Fruit fly (Drosophila melanogaster): ENCODE results near the gene CG15211.

CG15211 gene

dm6 chrX:10825349-10826129, 53.2 kb downstream of the CG15211 start (continued):
- TF ChIP-seq Mad (GFP tag; optimal IDR thresholded peaks at IDR 0.05) (no peak), CG15514 (GFP tag; optimal IDR thresholded peaks at IDR 0.05) (no peak), oc (tag; optimal IDR thresholded peaks at IDR 0.05) (peak; percentile 28), crol (GFP tag; IDR thresholded peaks at IDR 0.05) (peak; percentile 87), Dad (GFP tag; optimal IDR thresholded peaks at IDR 0.05) (no peak), CG11398 (GFP tag; optimal IDR thresholded peaks at IDR 0.05) (no peak), bcd (GFP tag; optimal IDR thresholded peaks at IDR 0.05) (peak; percentile 12), CG4404 (GFP tag; IDR thresholded peaks at IDR 0.05) (peak; percentile 16; the same call in 1 of the 2 replicates), Atf3 (GFP tag; optimal IDR thresholded peaks at IDR 0.05) (no peak), sd (tag; optimal IDR thresholded peaks at IDR 0.05) (no peak), CG7271 (tag; optimal IDR thresholded peaks at IDR 0.05) (no peak), CG14710 (tag; optimal IDR thresholded peaks at IDR 0.05) (peak; percentile 36), unpg (GFP tag; optimal IDR thresholded peaks at IDR 0.05) (peak; percentile 36), Usf (GFP tag; optimal IDR thresholded peaks at IDR 0.05) (no peak), esg (GFP tag; conservative IDR thresholded peaks at IDR 0.05) (0 out of 2 replicates have a peak, but pooled peaks have one; percentile 17), Adf1 (GFP tag; IDR thresholded peaks at IDR 0.05) (no peak), Chrac-16 (GFP tag; optimal IDR thresholded peaks at IDR 0.05) (peak; percentile 45), aop (GFP tag; IDR thresholded peaks at IDR 0.05) (no peak), CG4707 (GFP tag; optimal IDR thresholded peaks at IDR 0.05) (no peak), CG33213 (GFP tag; optimal IDR thresholded peaks at IDR 0.05) (no peak), CG3281 (GFP tag; optimal IDR thresholded peaks at IDR 0.05) (no peak), CG7745 (tag; optimal IDR thresholded peaks at IDR 0.05) (no peak), CG16813 (GFP tag; IDR thresholded peaks at IDR 0.05; ENCODE audit: partially characterized antibody) (peak; percentile 25; the same call in 1 of the 3 replicates), CG31224 (GFP tag; IDR thresholded peaks at IDR 0.05) (0 out of 2 replicates have a peak, but pooled peaks have one; percentile 0), Dp (GFP tag; optimal IDR thresholded peaks at IDR 0.05) (no peak), CG8359 (GFP tag; optimal IDR thresholded peaks at IDR 0.05; ENCODE audit: borderline replicate concordance) (peak; percentile 14), CG6272 (GFP tag; IDR thresholded peaks at IDR 0.05) (no peak), ttk (GFP tag; IDR thresholded peaks at IDR 0.05) (no peak), ATbp (GFP tag; optimal IDR thresholded peaks at IDR 0.05) (peak; percentile 49), lov (optimal IDR thresholded peaks at IDR 0.05) (no peak), lov (GFP tag; IDR thresholded peaks at IDR 0.05) (no peak), ro (GFP tag; IDR thresholded peaks at IDR 0.05) (no peak), Sry-δ (GFP tag; optimal IDR thresholded peaks at IDR 0.05) (no peak), H2.0 (GFP tag; IDR thresholded peaks at IDR 0.05) (no peak), sens (GFP tag) (peak; percentile 95), Neu2 (GFP tag; optimal IDR thresholded peaks at IDR 0.05; ENCODE audit: borderline replicate concordance) (no peak), dati (GFP tag; IDR thresholded peaks at IDR 0.05) (no peak), D (optimal IDR thresholded peaks at IDR 0.05) (no peak), D (GFP tag; optimal IDR thresholded peaks at IDR 0.05) (peak; percentile 54), NC2β (GFP tag; optimal IDR thresholded peaks at IDR 0.05) (no peak), CG9437 (GFP tag; optimal IDR thresholded peaks at IDR 0.05) (no peak), Spps (tag; optimal IDR thresholded peaks at IDR 0.05) (peak; percentile 12), Vsx1 (GFP tag; optimal IDR thresholded peaks at IDR 0.05) (no peak), CG17568 (GFP tag; optimal IDR thresholded peaks at IDR 0.05) (no peak), Nf-YC (tag; optimal IDR thresholded peaks at IDR 0.05) (no peak), zen (tag; optimal IDR thresholded peaks at IDR 0.05) (no peak), CG9876 (GFP tag; optimal IDR thresholded peaks at IDR 0.05) (no peak), Lhr (GFP tag; optimal IDR thresholded peaks at IDR 0.05) (no peak), p53 (GFP tag; optimal IDR thresholded peaks at IDR 0.05) (no peak), CG4617 (GFP tag; optimal IDR thresholded peaks at IDR 0.05; ENCODE audit: borderline replicate concordance) (no peak)
